Worm (Caenorhabditis elegans): ENCODE results near the gene F26F2.4.

DNA sequence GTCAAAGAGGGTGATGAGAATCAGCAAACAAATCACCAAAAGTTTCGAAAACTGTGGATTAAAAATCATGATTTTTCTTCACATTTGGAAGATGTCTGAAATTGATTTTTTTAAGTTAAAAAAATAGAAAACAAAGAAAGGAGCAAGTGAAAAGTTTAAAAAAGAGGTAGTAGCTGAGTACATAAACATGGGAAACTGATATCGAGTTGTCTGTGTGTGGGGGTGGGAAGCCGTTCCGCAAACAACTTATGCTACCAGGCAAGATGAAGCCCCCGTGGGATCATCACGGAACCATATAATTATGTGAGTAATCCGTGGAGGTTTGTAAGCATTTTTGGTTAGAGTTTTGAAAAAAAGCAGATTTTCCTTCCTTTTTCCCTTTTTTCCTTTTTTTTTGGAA, 18.0 kb upstream of the F26F2.4 start, which contains the start of gene Y38H6C.20:
- TF ChIP-seq pqm-1 (tag; optimal IDR thresholded peaks at IDR 0.05) (no peak), nfya-1 (tag; optimal IDR thresholded peaks at IDR 0.05) (no peak), ama-1 (optimal IDR thresholded peaks at IDR 0.05) (no peak), pag-3 (tag; optimal IDR thresholded peaks at IDR 0.05; ENCODE audit: borderline replicate concordance) (no peak)
